Fruit fly (Drosophila melanogaster): ENCODE results near the gene Cyp305a1.
A peak's percentile ranks its signal among the peaks of the same experiment; 100 is the strongest.

Gene Cyp305a1

DNA sequence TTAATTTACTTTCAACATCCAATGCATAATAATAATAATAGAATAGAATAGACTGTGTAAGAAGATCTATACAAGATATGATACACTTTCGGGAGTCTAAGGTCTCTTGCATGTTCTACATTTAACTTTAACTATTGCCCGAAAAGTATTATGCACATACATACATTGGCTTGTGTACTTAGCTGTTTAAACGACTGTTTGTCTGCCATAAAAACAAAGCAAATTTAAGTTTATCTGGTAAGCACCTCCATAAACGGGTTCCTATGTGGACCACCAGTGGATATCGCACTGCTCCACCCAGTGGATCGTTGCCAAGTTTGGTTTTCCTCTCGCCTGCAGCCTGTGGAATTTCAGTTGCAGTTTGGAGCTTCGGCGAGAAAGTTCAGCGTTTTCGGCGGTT lies 33.8 kb upstream of the Cyp305a1 start (continued):
- TF ChIP-seq Dll (GFP tag; IDR thresholded peaks at IDR 0.05; ENCODE audit: partially characterized antibody), result no peak
- no peak for TF ChIP-seq CG13123 (GFP tag; optimal IDR thresholded peaks at IDR 0.05)
- no peak for TF ChIP-seq CG42726 (GFP tag; IDR thresholded peaks at IDR 0.05; ENCODE audit: partially characterized antibody)
- TF ChIP-seq croc (GFP tag; conservative IDR thresholded peaks at IDR 0.05), result no peak
- TF ChIP-seq CG4360 (GFP tag; IDR thresholded peaks at IDR 0.05), result no peak
- no peak for TF ChIP-seq Mad (GFP tag; optimal IDR thresholded peaks at IDR 0.05)
- TF ChIP-seq CG11085 (GFP tag; IDR thresholded peaks at IDR 0.05), result no peak
- peak; percentile 9 for TF ChIP-seq CG13894 (tag; optimal IDR thresholded peaks at IDR 0.05)
- TF ChIP-seq CG1603 (tag; optimal IDR thresholded peaks at IDR 0.05), result no peak
- peak; percentile 3 for TF ChIP-seq Side (GFP tag; optimal IDR thresholded peaks at IDR 0.05)
- TF ChIP-seq Dref (GFP tag; IDR thresholded peaks at IDR 0.05), result no peak
- no peak for TF ChIP-seq crp (GFP tag; optimal IDR thresholded peaks at IDR 0.05)
- TF ChIP-seq CG3281 (GFP tag; optimal IDR thresholded peaks at IDR 0.05), result peak; percentile 59
- no peak for TF ChIP-seq CG2712 (tag; optimal IDR thresholded peaks at IDR 0.05)
- no peak for TF ChIP-seq CG1024 (GFP tag; IDR thresholded peaks at IDR 0.05)
- no peak for TF ChIP-seq Jarid2 (GFP tag; optimal IDR thresholded peaks at IDR 0.05)
- TF ChIP-seq slbo (GFP tag; IDR thresholded peaks at IDR 0.05), result no peak
- peak; percentile 13 for TF ChIP-seq Med (GFP tag)
- TF ChIP-seq Myb (GFP tag; optimal IDR thresholded peaks at IDR 0.05), result no peak
- no peak for TF ChIP-seq CG4707 (GFP tag; optimal IDR thresholded peaks at IDR 0.05)
- TF ChIP-seq Atf3 (GFP tag; optimal IDR thresholded peaks at IDR 0.05), result no peak
- no peak for TF ChIP-seq Elba2 (GFP tag; optimal IDR thresholded peaks at IDR 0.05)
- no peak for TF ChIP-seq D (optimal IDR thresholded peaks at IDR 0.05)
- no peak for TF ChIP-seq D (GFP tag; optimal IDR thresholded peaks at IDR 0.05)
- TF ChIP-seq CG14050 (GFP tag; IDR thresholded peaks at IDR 0.05), result no peak
- TF ChIP-seq Sox100B (GFP tag; optimal IDR thresholded peaks at IDR 0.05), result no peak
- TF ChIP-seq tin (GFP tag; optimal IDR thresholded peaks at IDR 0.05), result no peak
- no peak for TF ChIP-seq CG3838 (GFP tag; optimal IDR thresholded peaks at IDR 0.05)
- no peak for TF ChIP-seq slou (GFP tag; optimal IDR thresholded peaks at IDR 0.05)
- no peak for TF ChIP-seq CG4820 (GFP tag; optimal IDR thresholded peaks at IDR 0.05)
- peak; percentile 29 for TF ChIP-seq CG12299 (tag; optimal IDR thresholded peaks at IDR 0.05)
- TF ChIP-seq gem (tag; optimal IDR thresholded peaks at IDR 0.05), result no peak
- TF ChIP-seq CG4617 (GFP tag; optimal IDR thresholded peaks at IDR 0.05; ENCODE audit: borderline replicate concordance), result no peak
- TF ChIP-seq CG13424 (tag; optimal IDR thresholded peaks at IDR 0.05), result no peak
- TF ChIP-seq lola (GFP tag; optimal IDR thresholded peaks at IDR 0.05), result no peak
- TF ChIP-seq CG12391 (tag; optimal IDR thresholded peaks at IDR 0.05), result no peak
- TF ChIP-seq Scr (GFP tag; IDR thresholded peaks at IDR 0.05; ENCODE audit: partially characterized antibody), result no peak
- no peak for TF ChIP-seq chinmo (GFP tag; IDR thresholded peaks at IDR 0.05; ENCODE audit: partially characterized antibody)
- no peak for TF ChIP-seq slp2 (GFP tag; optimal IDR thresholded peaks at IDR 0.05)
- TF ChIP-seq Nf-YC (tag; optimal IDR thresholded peaks at IDR 0.05), result no peak
- TF ChIP-seq Drgx (GFP tag; IDR thresholded peaks at IDR 0.05), result no peak
- peak; percentile 41 for TF ChIP-seq HHEX (GFP tag; optimal IDR thresholded peaks at IDR 0.05)
- no peak for TF ChIP-seq CG7839 (tag; optimal IDR thresholded peaks at IDR 0.05)
- TF ChIP-seq bsh (GFP tag; optimal IDR thresholded peaks at IDR 0.05), result no peak
- TF ChIP-seq CG11504 (tag; optimal IDR thresholded peaks at IDR 0.05), result no peak
- TF ChIP-seq CG17328 (GFP tag; IDR thresholded peaks at IDR 0.05), result no peak
- TF ChIP-seq CG17385 (GFP tag; optimal IDR thresholded peaks at IDR 0.05), result peak; percentile 14
- peak; percentile 39 for TF ChIP-seq CG7987 (GFP tag; optimal IDR thresholded peaks at IDR 0.05)
- peak; percentile 14 for TF ChIP-seq en (GFP tag; optimal IDR thresholded peaks at IDR 0.05)
- TF ChIP-seq CG18011 (GFP tag; optimal IDR thresholded peaks at IDR 0.05), result no peak
- no peak for TF ChIP-seq hbn (GFP tag; IDR thresholded peaks at IDR 0.05; ENCODE audit: partially characterized antibody)
